Worm (Caenorhabditis elegans) whole organism, young adult: ENCODE measurements around the gene R02D5.8.

ENCODE experiments used
- C17E4.6 ChIP-seq: fragments of 200-800 bp; sonication (Bioruptor generic); IDR thresholded peaks from 2 replicates; pipeline ENCODE4 v1.3.6; 2022; ENCODE audit warnings: missing genetic modification reagents, missing genetic modification characterization, missing compliant biosample characterization
- F37B4.10 ChIP-seq: fragments of 200-800 bp; sonication (Bioruptor generic); IDR thresholded peaks from 2 replicates; pipeline ENCODE4 v1.3.6; 2022; ENCODE audit warnings: missing genetic modification characterization, missing compliant biosample characterization
- T07F8.4 ChIP-seq: sonication (generic microtip); optimal IDR thresholded peaks from 2 replicates; lab custom pipeline; 2016; ENCODE audit warnings: mild to moderate bottlenecking, missing genetic modification characterization, moderate library complexity, missing compliant biosample characterization
- Y53F4B.3 ChIP-seq: fragments of 200-800 bp; sonication (Bioruptor generic); IDR thresholded peaks from 2 replicates; pipeline ENCODE4 v1.3.6; 2022; ENCODE audit warnings: missing genetic modification reagents, missing genetic modification characterization, missing compliant biosample characterization
- Y79H2A.3 ChIP-seq: fragments of 200-800 bp; sonication (Bioruptor generic); conservative IDR thresholded peaks from 2 replicates; pipeline ENCODE4 v1.3.6; 2022; ENCODE audit warnings: missing genetic modification reagents, missing genetic modification characterization, missing compliant biosample characterization
- atf-7 ChIP-seq: sonication (generic microtip); optimal IDR thresholded peaks from 2 replicates; lab custom pipeline; 2017; ENCODE audit warnings: mild to moderate bottlenecking, missing genetic modification characterization, missing compliant biosample characterization
- bed-2 ChIP-seq: fragments of 200-800 bp; sonication (Bioruptor generic); IDR thresholded peaks from 2 replicates; pipeline ENCODE4 v1.3.6; 2022; ENCODE audit warnings: missing genetic modification reagents, missing genetic modification characterization, missing compliant biosample characterization
- ccch-3 ChIP-seq: fragments of 200-800 bp; sonication (Bioruptor generic); optimal IDR thresholded peaks from 2 replicates; lab custom pipeline; 2018; ENCODE audit warnings: mild to moderate bottlenecking, missing genetic modification characterization, missing compliant biosample characterization
- cebp-1 ChIP-seq, 2 experiments: fragments of 200-800 bp in 1 of 2; sonication (Bioruptor generic) in 1 of 2; sonication (generic microtip) in 1 of 2; IDR thresholded peaks in 1 of 2; optimal IDR thresholded peaks in 1 of 2; 2 replicates each; pipeline versions ENCODE4 v1.3.6 to Lab custom; 2017 to 2022; ENCODE audit warnings: missing compliant biosample characterization in 2 of 2, missing genetic modification characterization in 2 of 2, mild to moderate bottlenecking in 1 of 2, missing genetic modification reagents in 1 of 2, moderate library complexity in 1 of 2
- cebp-2 ChIP-seq: fragments of 200-800 bp; sonication (Bioruptor generic); IDR thresholded peaks from 2 replicates; pipeline ENCODE4 v1.3.6; 2022; ENCODE audit warnings: missing genetic modification characterization, missing compliant biosample characterization
- ceh-100 ChIP-seq: fragments of 200-800 bp; sonication (Bioruptor generic); IDR thresholded peaks from 2 replicates; pipeline ENCODE4 v1.3.6; 2022; ENCODE audit warnings: missing genetic modification reagents, missing genetic modification characterization, missing compliant biosample characterization
- ceh-27 ChIP-seq: fragments of 200-800 bp; sonication (Bioruptor generic); optimal IDR thresholded peaks from 2 replicates; lab custom pipeline; 2018; ENCODE audit warnings: mild to moderate bottlenecking, missing genetic modification characterization, moderate library complexity, missing compliant biosample characterization
- ceh-79 ChIP-seq: sonication (generic microtip); optimal IDR thresholded peaks from 2 replicates; lab custom pipeline; 2017; ENCODE audit warnings: mild to moderate bottlenecking, missing genetic modification characterization, missing compliant biosample characterization
- dox-1 ChIP-seq: fragments of 200-800 bp; sonication (Bioruptor generic); IDR thresholded peaks from 2 replicates; pipeline ENCODE4 v1.3.6; 2022; ENCODE audit warnings: missing genetic modification reagents, missing genetic modification characterization, missing compliant biosample characterization
- dpff-1 ChIP-seq: sonication (generic microtip); optimal IDR thresholded peaks from 2 replicates; lab custom pipeline; 2017; ENCODE audit warnings: mild to moderate bottlenecking, missing genetic modification characterization, missing compliant biosample characterization
- him-1 ChIP-seq: sonication (generic microtip); optimal IDR thresholded peaks from 2 replicates; lab custom pipeline; 2016; ENCODE audit warnings: missing genotype, missing genetic modification reagents, missing genetic modification characterization, missing compliant biosample characterization
- hlh-26 ChIP-seq: fragments of 200-800 bp; sonication (Bioruptor generic); conservative IDR thresholded peaks from 2 replicates; pipeline ENCODE4 v1.3.6; 2022; ENCODE audit warnings: missing genetic modification reagents, missing genetic modification characterization, missing compliant biosample characterization
- hmg-20 ChIP-seq: fragments of 200-800 bp; sonication (Bioruptor generic); IDR thresholded peaks from 2 replicates; pipeline ENCODE4 v1.3.6; 2022; ENCODE audit warnings: missing genetic modification reagents, missing genetic modification characterization, missing compliant biosample characterization
- lag-1 ChIP-seq: fragments of 200-800 bp; sonication (Bioruptor generic); IDR thresholded peaks from 2 replicates; pipeline ENCODE4 v1.3.6; 2022; ENCODE audit warnings: missing genetic modification reagents, missing genetic modification characterization, missing compliant biosample characterization
- lin-26 ChIP-seq: fragments of 200-800 bp; sonication (Bioruptor generic); IDR thresholded peaks from 2 replicates; pipeline ENCODE4 v1.3.6; 2022; ENCODE audit warnings: missing genetic modification reagents, missing genetic modification characterization, missing compliant biosample characterization
- lin-35 ChIP-seq, 3 experiments: fragments of 150-350 bp in 2 of 3; sonication (generic microtip) in 1 of 3; optimal IDR thresholded peaks; 2 replicates each; lab custom pipeline; 2014 to 2018; ENCODE audit warnings: missing biosample characterization in 3 of 3, missing genetic modification characterization in 3 of 3, missing genetic modification reagents in 3 of 3
- madf-10 ChIP-seq: sonication (generic microtip); optimal IDR thresholded peaks from 2 replicates; lab custom pipeline; 2016; ENCODE audit warnings: mild to moderate bottlenecking, missing genetic modification characterization, missing compliant biosample characterization
- madf-6 ChIP-seq: fragments of 200-800 bp; sonication (Bioruptor generic); IDR thresholded peaks from 2 replicates; pipeline ENCODE4 v1.3.6; 2022; ENCODE audit warnings: missing genetic modification reagents, missing genetic modification characterization, missing compliant biosample characterization
- mel-28 ChIP-seq: sonication (generic microtip); optimal IDR thresholded peaks from 2 replicates; lab custom pipeline; 2016; ENCODE audit warnings: borderline replicate concordance, mild to moderate bottlenecking, missing genetic modification characterization, missing compliant biosample characterization
- mxl-1 ChIP-seq: sonication (generic microtip); optimal IDR thresholded peaks from 2 replicates; lab custom pipeline; 2016; ENCODE audit warnings: missing genetic modification characterization, missing compliant biosample characterization
- nfya-2 ChIP-seq: fragments of 200-800 bp; sonication (Bioruptor generic); IDR thresholded peaks from 2 replicates; pipeline ENCODE4 v1.3.6; 2022; ENCODE audit warnings: missing genetic modification reagents, missing genetic modification characterization, missing compliant biosample characterization
- nhr-27 ChIP-seq: fragments of 200-800 bp; sonication (Bioruptor generic); optimal IDR thresholded peaks from 2 replicates; lab custom pipeline; 2018; ENCODE audit warnings: mild to moderate bottlenecking, missing genetic modification characterization, moderate library complexity, missing compliant biosample characterization
- nhr-80 ChIP-seq: sonication (generic microtip); optimal IDR thresholded peaks from 2 replicates; lab custom pipeline; 2016; ENCODE audit warnings: missing genetic modification characterization, missing compliant biosample characterization
- rcor-1 ChIP-seq: fragments of 200-800 bp; sonication (Bioruptor generic); IDR thresholded peaks from 2 replicates; pipeline ENCODE4 v1.3.6; 2022; ENCODE audit warnings: missing genetic modification reagents, missing genetic modification characterization, missing compliant biosample characterization
- rpc-1 ChIP-seq, 2 experiments: fragments of 150-350 bp in 1 of 2; sonication (generic microtip) in 1 of 2; optimal IDR thresholded peaks; 2 replicates each; lab custom pipeline; 2014 to 2018; ENCODE audit warnings: missing biosample characterization in 1 of 2, missing genetic modification characterization in 1 of 2, missing genetic modification reagents in 1 of 2, missing genotype in 1 of 2
- tbx-9 ChIP-seq: sonication (generic microtip); optimal IDR thresholded peaks from 2 replicates; lab custom pipeline; 2016; ENCODE audit warnings: borderline replicate concordance, missing genetic modification characterization, inconsistent platforms, missing compliant biosample characterization
- zfh-2 ChIP-seq: fragments of 200-800 bp; sonication (Bioruptor generic); conservative IDR thresholded peaks from 2 replicates; pipeline ENCODE4 v1.3.6; 2022; ENCODE audit warnings: missing genetic modification reagents, missing genetic modification characterization, missing compliant biosample characterization
- zim-3 ChIP-seq: sonication (generic microtip); optimal IDR thresholded peaks from 2 replicates; lab custom pipeline; 2017; ENCODE audit warnings: mild to moderate bottlenecking, missing genetic modification characterization, moderate library complexity, missing compliant biosample characterization
- ztf-6 ChIP-seq: fragments of 200-800 bp; sonication (Bioruptor generic); IDR thresholded peaks from 2 replicates; pipeline ENCODE4 v1.3.6; 2022; ENCODE audit warnings: missing genetic modification reagents, missing genetic modification characterization, missing compliant biosample characterization

Gene R02D5.8

ce11 chrV:14504774-14505173 is 14.4 kb downstream of the R02D5.8 start:
- no peak for TF ChIP-seq zim-3
- TF ChIP-seq hmg-20 (GFP tag; lab: Robert Waterston, UW): no peak
- TF ChIP-seq ceh-27 (GFP tag; lab: Kevin White, UChicago): no peak
- no peak for TF ChIP-seq Y79H2A.3
- no peak for TF ChIP-seq tbx-9 (tag; lab: Kevin White, UChicago)
- TF ChIP-seq ztf-6 (GFP tag; lab: Robert Waterston, UW): no peak
- 0 out of 2 replicates have a peak, but pooled peaks have one; percentile 15 for TF ChIP-seq dox-1 (GFP tag; lab: Robert Waterston, UW)
- no peak for TF ChIP-seq bed-2 (GFP tag; lab: Robert Waterston, UW)
- peak; percentile 37; the same call in 1 of the 2 replicates for TF ChIP-seq zfh-2
- TF ChIP-seq atf-7 (tag; lab: Kevin White, UChicago): no peak
- TF ChIP-seq ceh-79 (tag; lab: Kevin White, UChicago): no peak
- no peak for TF ChIP-seq him-1 (tag; lab: Kevin White, UChicago)
- TF ChIP-seq nhr-80 (tag; lab: Kevin White, UChicago): peak; percentile 43
- no peak for TF ChIP-seq lag-1 (GFP tag; lab: Robert Waterston, UW)
- TF ChIP-seq ceh-100 (GFP tag; lab: Robert Waterston, UW): no peak
- TF ChIP-seq lin-35 (GFP tag; optimal IDR thresholded peaks at IDR 0.05; lab: Kevin White, UChicago): no peak
- TF ChIP-seq madf-10: no peak
- no peak for TF ChIP-seq rcor-1 (GFP tag; lab: Robert Waterston, UW)

- no peak for TF ChIP-seq cebp-1 (GFP tag; IDR thresholded peaks at IDR 0.05; lab: Robert Waterston, UW)
- no peak for TF ChIP-seq cebp-1 (tag; optimal IDR thresholded peaks at IDR 0.05; lab: Kevin White, UChicago)
- TF ChIP-seq cebp-2 (GFP tag; lab: Robert Waterston, UW): no peak
- TF ChIP-seq hlh-26 (GFP tag; lab: Robert Waterston, UW): no peak
- TF ChIP-seq ccch-3 (GFP tag; lab: Kevin White, UChicago): no peak
- no peak for TF ChIP-seq nhr-27
- TF ChIP-seq madf-10: no peak
- TF ChIP-seq madf-6 (GFP tag; lab: Robert Waterston, UW): no peak
- TF ChIP-seq lin-26 (GFP tag; lab: Robert Waterston, UW): no peak
- no peak for TF ChIP-seq rpc-1 (optimal IDR thresholded peaks at IDR 0.05; lab: Kevin White, UChicago)
- no peak for TF ChIP-seq rpc-1 (tag; optimal IDR thresholded peaks at IDR 0.05; lab: Kevin White, UChicago)
- TF ChIP-seq C17E4.6 (GFP tag; lab: Robert Waterston, UW): no peak
- no peak for TF ChIP-seq Y53F4B.3 (GFP tag; lab: Robert Waterston, UW)
- TF ChIP-seq nfya-2 (GFP tag; lab: Robert Waterston, UW): no peak
- no peak for TF ChIP-seq dpff-1 (tag; lab: Kevin White, UChicago)
- no peak for TF ChIP-seq ceh-100 (GFP tag; lab: Robert Waterston, UW)
- no peak for TF ChIP-seq mel-28 (tag; lab: Kevin White, UChicago)
- TF ChIP-seq, all 124 proteins: peak for 0
Measured at ce11 chrV:14504120-14504519, 15.0 kb downstream of the R02D5.8 start.

- peak; percentile 91 for TF ChIP-seq nhr-80 (tag; lab: Kevin White, UChicago)
- no peak for TF ChIP-seq lin-26 (GFP tag; lab: Robert Waterston, UW)
- no peak for TF ChIP-seq T07F8.4 (tag; lab: Kevin White, UChicago)
- no peak for TF ChIP-seq cebp-1 (GFP tag; IDR thresholded peaks at IDR 0.05; lab: Robert Waterston, UW)
- TF ChIP-seq cebp-1 (tag; optimal IDR thresholded peaks at IDR 0.05; lab: Kevin White, UChicago): peak; percentile 37
- TF ChIP-seq dox-1 (GFP tag; lab: Robert Waterston, UW): 0 out of 2 replicates have a peak, but pooled peaks have one; percentile 43
Measured at ce11 chrV:14503065-14503464, 16.1 kb downstream of the R02D5.8 start.

ce11 chrV:14501136-14501535 is 18.0 kb downstream of the R02D5.8 start, which contains the start of gene R02D5.24:
Gene R02D5.24, plus strand, starts transcription at chrV:14501340.
- TF ChIP-seq F37B4.10: 0 out of 2 replicates have a peak, but pooled peaks have one; percentile 40
- TF ChIP-seq mxl-1 (tag; lab: Kevin White, UChicago): no peak
- TF ChIP-seq, all 124 proteins: peak for 1
